Fruit fly (Drosophila melanogaster): Measurements from ENCODE around the gene CG7607.
A peak's percentile ranks its signal among the peaks of the same experiment; 100 is the strongest.

CG7607 gene

dm6 chr3L:11215244-11216121, 16.1 kb downstream of the CG7607 start (continued):
- TF ChIP-seq ey (GFP tag; optimal IDR thresholded peaks at IDR 0.05), result peak; percentile 96
- TF ChIP-seq N (GFP tag; optimal IDR thresholded peaks at IDR 0.05), result no peak
- peak; percentile 96 for TF ChIP-seq h (GFP tag; optimal IDR thresholded peaks at IDR 0.05)
- no peak for TF ChIP-seq tai (GFP tag; optimal IDR thresholded peaks at IDR 0.05)
- no peak for TF ChIP-seq GATAd (GFP tag; optimal IDR thresholded peaks at IDR 0.05)

dm6 chr3L:11216219-11216618, 16.8 kb downstream of the CG7607 start:
- TF ChIP-seq Vsx2 (GFP tag; optimal IDR thresholded peaks at IDR 0.05; ENCODE audit: partially characterized antibody) (no peak), sage (GFP tag; optimal IDR thresholded peaks at IDR 0.05) (no peak), Mio (GFP tag; optimal IDR thresholded peaks at IDR 0.05) (no peak)

- peak; percentile 4 for TF ChIP-seq rgr (GFP tag; optimal IDR thresholded peaks at IDR 0.05)
- TF ChIP-seq h (GFP tag; optimal IDR thresholded peaks at IDR 0.05), result peak; percentile 36
- no peak for TF ChIP-seq jim (GFP tag; optimal IDR thresholded peaks at IDR 0.05)
- TF ChIP-seq N (GFP tag; optimal IDR thresholded peaks at IDR 0.05), result no peak
- no peak for TF ChIP-seq woc (GFP tag; optimal IDR thresholded peaks at IDR 0.05)
- TF ChIP-seq brk (GFP tag; optimal IDR thresholded peaks at IDR 0.05), result no peak
- TF ChIP-seq foxo (GFP tag; optimal IDR thresholded peaks at IDR 0.05), result peak in 1 of 2 experiments; percentile 27
Measured at dm6 chr3L:11217893-11218292, 18.5 kb downstream of the CG7607 start.

- TF ChIP-seq Hnf4 (GFP tag; optimal IDR thresholded peaks at IDR 0.05), result no peak
- TF ChIP-seq pan (optimal IDR thresholded peaks at IDR 0.05), result no peak
- TF ChIP-seq CrebA (GFP tag; optimal IDR thresholded peaks at IDR 0.05; ENCODE audit: borderline replicate concordance), result no peak
- peak; percentile 15 for TF ChIP-seq br (GFP tag; optimal IDR thresholded peaks at IDR 0.05)
- TF ChIP-seq Abd-B (GFP tag; optimal IDR thresholded peaks at IDR 0.05), result no peak
- TF ChIP-seq CG9705 (GFP tag; optimal IDR thresholded peaks at IDR 0.05), result no peak
- TF ChIP-seq N (GFP tag; optimal IDR thresholded peaks at IDR 0.05), result no peak
- no peak for TF ChIP-seq OdsH (GFP tag; optimal IDR thresholded peaks at IDR 0.05)
- TF ChIP-seq rgr (GFP tag; optimal IDR thresholded peaks at IDR 0.05), result peak; percentile 62
- TF ChIP-seq lola (GFP tag; optimal IDR thresholded peaks at IDR 0.05), result no peak
- no peak for TF ChIP-seq Dfd (GFP tag; optimal IDR thresholded peaks at IDR 0.05)
- TF ChIP-seq Rel (GFP tag; optimal IDR thresholded peaks at IDR 0.05), result no peak
- TF ChIP-seq Rel (tag; optimal IDR thresholded peaks at IDR 0.05), result peak; percentile 18
- TF ChIP-seq CG32264 (GFP tag; optimal IDR thresholded peaks at IDR 0.05), result no peak
- no peak for TF ChIP-seq dsf (GFP tag; optimal IDR thresholded peaks at IDR 0.05; ENCODE audit: borderline replicate concordance)
- no peak for TF ChIP-seq fru (GFP tag; optimal IDR thresholded peaks at IDR 0.05)
- TF ChIP-seq Myc (optimal IDR thresholded peaks at IDR 0.05), result no peak
- no peak for TF ChIP-seq sage (GFP tag; optimal IDR thresholded peaks at IDR 0.05)
- no peak for TF ChIP-seq Hr83 (GFP tag; optimal IDR thresholded peaks at IDR 0.05; ENCODE audit: poor library complexity, severe bottlenecking)
- TF ChIP-seq usp (GFP tag; optimal IDR thresholded peaks at IDR 0.05), result no peak
- peak; percentile 33 for TF ChIP-seq Jra (GFP tag; optimal IDR thresholded peaks at IDR 0.05)
- TF ChIP-seq dl (GFP tag; optimal IDR thresholded peaks at IDR 0.05; ENCODE audit: insufficient read depth in 1 of 2, partially characterized antibody in 2 of 2), result no peak
- TF ChIP-seq ey (GFP tag; optimal IDR thresholded peaks at IDR 0.05), result no peak
- no peak for TF ChIP-seq Mio (GFP tag; optimal IDR thresholded peaks at IDR 0.05)
- no peak for TF ChIP-seq Sp1 (GFP tag; optimal IDR thresholded peaks at IDR 0.05)
- no peak for TF ChIP-seq sv (GFP tag; optimal IDR thresholded peaks at IDR 0.05)
- TF ChIP-seq tai (GFP tag; optimal IDR thresholded peaks at IDR 0.05), result no peak
- TF ChIP-seq h (GFP tag; optimal IDR thresholded peaks at IDR 0.05), result no peak
Measured at dm6 chr3L:11218892-11219291, 19.5 kb downstream of the CG7607 start.

Data from whole organism, wandering third instar larva.